Fruit fly (Drosophila melanogaster) whole organism, wandering third instar larva: ENCODE data around the gene CG15435.

Source experiments
- CG32264 ChIP-seq: fragments of 200-800 bp; sonication (Bioruptor generic); optimal IDR thresholded peaks from 2 replicates; lab custom pipeline; 2016; ENCODE audit warnings: missing biosample characterization, missing genetic modification characterization
- CG9705 ChIP-seq: fragments of 200-800 bp; sonication (Bioruptor generic); optimal IDR thresholded peaks from 2 replicates; lab custom pipeline; 2018; ENCODE audit warnings: missing biosample characterization, mild to moderate bottlenecking, missing genetic modification characterization
- CrebA ChIP-seq: fragments of 200-800 bp; sonication (Bioruptor generic); optimal IDR thresholded peaks from 2 replicates; lab custom pipeline; 2016; ENCODE audit warnings: missing biosample characterization, mild to moderate bottlenecking, missing genetic modification characterization, borderline replicate concordance
- Dif ChIP-seq: fragments of 200-275, 200-300 bp; sonication (Bioruptor generic); optimal IDR thresholded peaks from 2 replicates; lab custom pipeline; 2018; ENCODE audit warnings: missing biosample characterization, missing genetic modification characterization; ENCODE audit not compliant: partially characterized antibody
- GATAd ChIP-seq: sonication (Bioruptor generic); optimal IDR thresholded peaks from 2 replicates; lab custom pipeline; 2016; ENCODE audit warnings: missing biosample characterization, missing genetic modification characterization
- HLH106 ChIP-seq: fragments of 200-800 bp; optimal IDR thresholded peaks from 3 replicates; lab custom pipeline; 2019; ENCODE audit warnings: missing biosample characterization, mild to moderate bottlenecking, missing genetic modification characterization, moderate library complexity
- Hnf4 ChIP-seq: fragments of 200-800 bp; sonication (Bioruptor generic); optimal IDR thresholded peaks from 2 replicates; lab custom pipeline; 2016; ENCODE audit warnings: missing biosample characterization, mild to moderate bottlenecking, missing genetic modification characterization
- Hr78 ChIP-seq: fragments of >200 bp; optimal IDR thresholded peaks from 2 replicates; lab custom pipeline; 2017; ENCODE audit warnings: missing biosample characterization, missing genetic modification characterization
- Hr83 ChIP-seq: fragments of 200-300 bp; sonication (Bioruptor generic); optimal IDR thresholded peaks from 2 replicates; lab custom pipeline; 2016; ENCODE audit warnings: missing biosample characterization, mild to moderate bottlenecking, missing genetic modification characterization, moderate library complexity; ENCODE audit not compliant: poor library complexity, severe bottlenecking
- Jra ChIP-seq: sonication (Bioruptor generic); optimal IDR thresholded peaks from 2 replicates; lab custom pipeline; 2016; ENCODE audit warnings: missing biosample characterization, missing genetic modification characterization
- Mio ChIP-seq: sonication (Bioruptor generic); optimal IDR thresholded peaks from 2 replicates; lab custom pipeline; 2016; ENCODE audit warnings: missing biosample characterization, missing genetic modification characterization
- Myc ChIP-seq: fragments of >200 bp; optimal IDR thresholded peaks from 2 replicates; lab custom pipeline; 2017
- N ChIP-seq: fragments of >200 bp; optimal IDR thresholded peaks from 2 replicates; lab custom pipeline; 2018; ENCODE audit warnings: missing biosample characterization, missing external identifiers, missing genetic modification characterization
- OdsH ChIP-seq: fragments of 200-800 bp; sonication (Bioruptor generic); optimal IDR thresholded peaks from 2 replicates; lab custom pipeline; 2016; ENCODE audit warnings: missing biosample characterization, mild to moderate bottlenecking, missing genetic modification characterization
- Rel ChIP-seq, 2 experiments: fragments of 200-800 bp; sonication (Bioruptor generic) in 1 of 2; optimal IDR thresholded peaks; 2 replicates in 1 of 2; 3 replicates in 1 of 2; lab custom pipeline; 2016 to 2019; ENCODE audit warnings: mild to moderate bottlenecking in 2 of 2, missing biosample characterization in 2 of 2, missing genetic modification characterization in 2 of 2, moderate library complexity in 1 of 2
- Sp1 ChIP-seq: fragments of 200-800 bp; sonication (Bioruptor generic); optimal IDR thresholded peaks from 3 replicates; lab custom pipeline; 2019; ENCODE audit warnings: missing biosample characterization, mild to moderate bottlenecking, missing genetic modification characterization, moderate library complexity
- Vsx2 ChIP-seq: fragments of 200-300, 225-300 bp; sonication (Bioruptor generic); optimal IDR thresholded peaks from 2 replicates; lab custom pipeline; 2018; ENCODE audit warnings: missing biosample characterization, missing genetic modification characterization; ENCODE audit not compliant: partially characterized antibody
- br ChIP-seq: fragments of 200-800 bp; sonication (Bioruptor generic); optimal IDR thresholded peaks from 2 replicates; lab custom pipeline; 2016; ENCODE audit warnings: missing biosample characterization, missing genetic modification characterization
- brk ChIP-seq: fragments of 200-800 bp; sonication (Bioruptor generic); optimal IDR thresholded peaks from 2 replicates; lab custom pipeline; 2016; ENCODE audit warnings: missing biosample characterization, mild to moderate bottlenecking, missing genetic modification characterization
- dl ChIP-seq, 2 experiments: fragments of 175-275, 200-275 bp in 1 of 2; fragments of 200-275 bp in 1 of 2; sonication (Bioruptor generic); optimal IDR thresholded peaks; lab custom pipeline; 2018; ENCODE audit warnings: mild to moderate bottlenecking in 2 of 2, missing biosample characterization in 2 of 2, missing genetic modification characterization in 2 of 2, moderate library complexity in 2 of 2; ENCODE audit not compliant: partially characterized antibody in 2 of 2, insufficient read depth in 1 of 2
- dmrt93B ChIP-seq: fragments of 200-800 bp; sonication (Bioruptor generic); optimal IDR thresholded peaks from 2 replicates; lab custom pipeline; 2018; ENCODE audit warnings: missing biosample characterization, mild to moderate bottlenecking, missing genetic modification characterization
- dsf ChIP-seq: sonication (Bioruptor generic); optimal IDR thresholded peaks from 2 replicates; lab custom pipeline; 2016; ENCODE audit warnings: missing biosample characterization, missing genetic modification characterization, borderline replicate concordance
- ey ChIP-seq: fragments of 200-800 bp; sonication (Bioruptor generic); optimal IDR thresholded peaks from 2 replicates; lab custom pipeline; 2016; ENCODE audit warnings: missing biosample characterization, missing genetic modification characterization
- foxo ChIP-seq, 2 experiments: fragments of 200-800 bp; sonication (Bioruptor generic); optimal IDR thresholded peaks; 2 replicates in 1 of 2; 3 replicates in 1 of 2; lab custom pipeline; 2016 to 2017; ENCODE audit warnings: missing biosample characterization in 2 of 2, missing genetic modification characterization in 2 of 2
- fru ChIP-seq: fragments of 200-800 bp; sonication (Bioruptor generic); optimal IDR thresholded peaks from 3 replicates; lab custom pipeline; 2016; ENCODE audit warnings: missing biosample characterization, mild to moderate bottlenecking, missing genetic modification characterization
- h ChIP-seq: fragments of 200-800 bp; sonication (Bioruptor generic); optimal IDR thresholded peaks from 3 replicates; lab custom pipeline; 2016; ENCODE audit warnings: missing biosample characterization, mild to moderate bottlenecking, missing genetic modification characterization
- lola ChIP-seq: fragments of >200 bp; optimal IDR thresholded peaks from 2 replicates; lab custom pipeline; 2017; ENCODE audit warnings: missing biosample characterization, missing genetic modification characterization
- pan ChIP-seq: fragments of >200 bp; optimal IDR thresholded peaks from 2 replicates; lab custom pipeline; 2017
- psq ChIP-seq: fragments of 200-800 bp; sonication (Bioruptor generic); optimal IDR thresholded peaks from 3 replicates; lab custom pipeline; 2017; ENCODE audit warnings: missing biosample characterization, mild to moderate bottlenecking, missing genetic modification characterization, moderate library complexity
- rgr ChIP-seq: fragments of 200-800 bp; sonication (Bioruptor generic); optimal IDR thresholded peaks from 3 replicates; lab custom pipeline; 2016; ENCODE audit warnings: missing biosample characterization, mild to moderate bottlenecking, missing genetic modification characterization
- sage ChIP-seq: fragments of 200-800 bp; sonication (Bioruptor generic); optimal IDR thresholded peaks from 2 replicates; lab custom pipeline; 2016; ENCODE audit warnings: missing biosample characterization, mild to moderate bottlenecking, missing genetic modification characterization
- sv ChIP-seq: fragments of 200-800 bp; sonication (Bioruptor generic); optimal IDR thresholded peaks from 3 replicates; lab custom pipeline; 2016; ENCODE audit warnings: missing biosample characterization, missing genetic modification characterization
- tai ChIP-seq: sonication (Bioruptor generic); optimal IDR thresholded peaks from 2 replicates; lab custom pipeline; 2016; ENCODE audit warnings: missing biosample characterization, missing genetic modification characterization
- usp ChIP-seq: fragments of >200 bp; optimal IDR thresholded peaks from 2 replicates; lab custom pipeline; 2017; ENCODE audit warnings: missing biosample characterization, missing genetic modification characterization
- woc ChIP-seq: sonication (Bioruptor generic); optimal IDR thresholded peaks from 2 replicates; lab custom pipeline; 2016; ENCODE audit warnings: missing biosample characterization, mild to moderate bottlenecking, missing genetic modification characterization

Gene CG15435

DNA sequence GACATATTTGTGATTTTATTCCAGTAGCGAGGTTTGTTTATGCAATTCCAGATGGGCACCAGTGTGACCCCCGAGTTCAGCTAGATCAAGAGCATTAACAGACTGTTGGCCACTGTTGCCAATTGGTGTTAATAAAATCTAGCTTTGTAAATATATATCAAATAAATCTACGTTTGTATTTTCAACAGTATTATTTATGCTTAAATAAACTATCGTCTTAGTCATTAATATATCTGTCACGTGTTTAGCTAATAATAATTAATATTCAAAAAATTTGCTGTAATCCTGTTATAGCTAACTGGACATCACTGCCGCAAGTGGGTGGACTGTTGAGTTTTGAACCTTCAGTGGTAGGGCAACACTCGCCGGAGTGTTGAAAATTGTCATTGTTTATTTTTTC, at the start of gene CG15435, which contains the start of gene mRpL27:
TSS of gene CG15435 (plus strand) at position 187 of the 400 bp plus-strand sequence.
TSS of gene mRpL27 (minus strand) at position 96 of the 400 bp plus-strand sequence.
- TF ChIP-seq psq (GFP tag; lab: Kevin White, UChicago) (no peak), Vsx2 (GFP tag; lab: Kevin White, UChicago) (no peak), CG32264 (GFP tag; lab: Kevin White, UChicago) (no peak), Myc (lab: Kevin White, UChicago) (peak; percentile 96), br (GFP tag; lab: Kevin White, UChicago) (no peak), dl (GFP tag; optimal IDR thresholded peaks at IDR 0.05; lab: Kevin White, UChicago; ENCODE audit: insufficient read depth in 1 of 2, partially characterized antibody in 2 of 2) (no peak), CrebA (GFP tag; lab: Kevin White, UChicago) (no peak), Rel (GFP tag; optimal IDR thresholded peaks at IDR 0.05; lab: Kevin White, UChicago) (no peak), Rel (tag; optimal IDR thresholded peaks at IDR 0.05; lab: Kevin White, UChicago) (peak; percentile 24), usp (GFP tag; lab: Kevin White, UChicago) (no peak), Sp1 (GFP tag; lab: Kevin White, UChicago) (peak; percentile 20), CG9705 (GFP tag; lab: Kevin White, UChicago) (peak; percentile 48), OdsH (peak; percentile 7), dmrt93B (GFP tag; lab: Kevin White, UChicago) (no peak), Hr78 (no peak), foxo (GFP tag; optimal IDR thresholded peaks at IDR 0.05; lab: Kevin White, UChicago) (peak in 1 of 2 experiments; percentile 29), tai (GFP tag; lab: Kevin White, UChicago) (no peak), rgr (GFP tag; lab: Kevin White, UChicago) (peak; percentile 15), HLH106 (peak; percentile 51), woc (GFP tag; lab: Kevin White, UChicago) (peak; percentile 87), Hnf4 (no peak), Jra (no peak), h (GFP tag; lab: Kevin White, UChicago) (peak; percentile 31)
- TF ChIP-seq, all 38 proteins: peak for 10

DNA sequence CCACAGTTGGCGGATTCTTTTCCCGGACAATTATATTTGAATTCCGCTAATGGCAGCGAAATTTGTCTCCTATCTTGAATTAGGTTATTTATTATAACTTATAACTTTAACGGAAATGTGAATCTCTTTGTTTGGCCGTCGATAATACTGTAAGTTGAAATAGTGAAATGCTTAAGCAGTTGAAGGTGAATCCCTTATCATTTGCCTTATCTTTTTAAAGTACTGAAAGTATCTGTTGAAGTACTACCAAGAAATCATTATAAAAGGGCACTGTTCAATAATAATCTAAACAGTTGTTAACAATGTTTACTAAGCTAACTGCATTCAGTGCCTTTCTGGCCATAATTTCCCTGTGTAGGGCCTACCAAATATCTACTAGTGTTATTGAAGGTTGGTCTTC, 48.7 kb upstream of the CG15435 start, which contains the start of gene CG43055:
TSS of gene CG43055 (plus strand) at position 301 of the 400 bp plus-strand sequence.
- no peak for TF ChIP-seq Sp1 (GFP tag; lab: Kevin White, UChicago)
- TF ChIP-seq fru (GFP tag; lab: Kevin White, UChicago) = no peak
- no peak for TF ChIP-seq sage (GFP tag; lab: Kevin White, UChicago)
- TF ChIP-seq sv (GFP tag; lab: Kevin White, UChicago) = no peak
- TF ChIP-seq GATAd (GFP tag; lab: Kevin White, UChicago) = no peak
- TF ChIP-seq Myc (lab: Kevin White, UChicago) = no peak
- no peak for TF ChIP-seq h (GFP tag; lab: Kevin White, UChicago)
- TF ChIP-seq lola (GFP tag; lab: Kevin White, UChicago) = no peak
- no peak for TF ChIP-seq rgr (GFP tag; lab: Kevin White, UChicago)
- TF ChIP-seq Mio (GFP tag; lab: Kevin White, UChicago) = no peak
- TF ChIP-seq ey (GFP tag; lab: Kevin White, UChicago) = no peak

DNA sequence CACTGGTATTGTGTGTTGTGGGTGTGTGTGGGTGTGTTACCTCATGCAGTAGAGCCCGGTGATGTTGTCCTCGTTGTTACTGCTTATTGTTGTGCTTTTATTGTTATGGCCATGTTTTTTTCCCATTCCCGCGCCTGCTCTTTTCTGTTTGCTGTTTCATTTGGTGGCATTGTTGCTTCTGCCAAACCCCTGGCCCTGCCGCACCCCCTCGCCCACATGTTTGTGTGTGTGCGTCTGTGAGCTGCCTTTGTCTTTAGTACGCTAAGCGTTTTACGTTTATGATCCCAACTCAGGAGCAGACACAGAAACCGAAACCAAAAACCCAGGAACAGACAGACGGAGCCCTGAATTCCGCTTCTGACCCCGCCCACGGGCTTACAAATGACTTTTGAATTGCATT, 45.5 kb upstream of the CG15435 start:
- TF ChIP-seq N (GFP tag; lab: Kevin White, UChicago) (no peak), GATAd (GFP tag; lab: Kevin White, UChicago) (no peak), dsf (no peak), Hr83 (no peak), Hr78 (no peak), Dif (GFP tag; lab: Kevin White, UChicago) (no peak), sage (GFP tag; lab: Kevin White, UChicago) (no peak), HLH106 (no peak), ey (GFP tag; lab: Kevin White, UChicago) (no peak), Hnf4 (no peak), sv (GFP tag; lab: Kevin White, UChicago) (no peak)

DNA sequence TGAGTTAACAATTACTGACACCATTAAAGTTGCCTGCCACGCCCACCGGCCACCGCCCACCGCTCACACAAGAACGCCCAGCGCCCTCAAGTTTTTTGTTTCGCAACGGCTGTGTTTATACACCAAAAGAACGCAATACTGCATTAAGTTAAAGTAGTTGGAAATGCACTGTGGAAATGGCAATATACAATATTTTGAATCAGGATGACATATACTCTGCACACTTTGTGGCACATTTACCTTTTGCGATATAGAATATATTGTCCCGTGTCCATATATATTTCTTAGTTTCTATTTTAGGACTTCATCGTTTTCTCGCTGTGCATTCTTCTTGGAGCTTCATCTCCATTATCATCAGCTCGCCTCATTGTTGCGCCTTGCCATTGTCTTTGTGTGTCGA, 43.4 kb upstream of the CG15435 start:
- TF ChIP-seq rgr (GFP tag; lab: Kevin White, UChicago) (no peak), brk (GFP tag; lab: Kevin White, UChicago) (no peak), pan (lab: Kevin White, UChicago) (no peak), fru (GFP tag; lab: Kevin White, UChicago) (peak; percentile 1), sv (GFP tag; lab: Kevin White, UChicago) (no peak), foxo (GFP tag; optimal IDR thresholded peaks at IDR 0.05; lab: Kevin White, UChicago) (peak in 1 of 2 experiments; percentile 1), ey (GFP tag; lab: Kevin White, UChicago) (peak; percentile 13)
